Fruit fly (Drosophila melanogaster): ENCODE measurements around the gene Scgdelta.

DNA sequence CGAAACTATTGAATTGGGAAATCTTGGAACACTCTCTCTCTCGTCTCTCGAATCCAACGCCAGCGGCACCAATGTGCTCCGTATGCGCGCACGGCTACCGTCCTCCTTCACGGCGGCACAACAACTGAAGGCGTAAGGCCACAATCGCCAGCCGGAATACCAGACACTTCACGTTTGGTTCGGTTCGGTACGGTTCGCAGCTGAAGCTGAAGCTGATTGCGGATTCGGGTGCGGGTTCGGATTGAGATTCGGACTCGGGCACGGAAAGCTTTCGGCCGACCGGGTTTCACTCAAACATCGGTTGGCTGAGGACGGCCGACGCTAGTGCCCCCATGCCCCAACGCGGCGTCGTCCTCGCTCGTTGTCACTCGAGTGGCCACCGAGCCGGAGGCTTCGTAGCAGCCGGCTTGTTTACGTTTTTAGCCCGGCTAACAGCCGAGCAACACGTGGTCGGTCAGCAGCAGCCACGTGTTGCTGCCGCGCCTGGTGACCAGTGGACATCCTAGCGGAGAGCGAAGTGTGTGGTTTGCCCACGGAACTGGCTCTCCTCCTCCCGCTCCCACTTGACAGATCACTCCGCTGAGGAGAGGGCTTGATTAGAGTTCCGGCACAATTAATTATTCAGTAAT, at the start of gene Scgdelta:
- TF ChIP-seq CG17328 (GFP tag; IDR thresholded peaks at IDR 0.05) (no peak), zen2 (GFP tag; IDR thresholded peaks at IDR 0.05; ENCODE audit: partially characterized antibody) (no peak), NC2β (GFP tag; optimal IDR thresholded peaks at IDR 0.05) (no peak), cato (GFP tag; optimal IDR thresholded peaks at IDR 0.05; ENCODE audit: borderline replicate concordance) (no peak), sens (GFP tag) (no peak), Nf-YB (GFP tag; optimal IDR thresholded peaks at IDR 0.05) (peak; percentile 41), Sry-β (GFP tag; optimal IDR thresholded peaks at IDR 0.05) (no peak)

Measured in whole organism, embryonic.